Fruit fly (Drosophila melanogaster) whole organism, embryonic: ENCODE results near the gene hng2.

Experiments
- BEAF-32 ChIP-seq: fragments of 200-800 bp; sonication (Bioruptor generic); optimal IDR thresholded peaks from 3 replicates; lab custom pipeline; 2017; ENCODE audit warnings: missing biosample characterization, missing genetic modification characterization, mild to moderate bottlenecking, moderate library complexity, missing genetic modification reagents
- CG10267 ChIP-seq: fragments of 200-800 bp; sonication (Bioruptor generic); optimal IDR thresholded peaks from 2 replicates; lab custom pipeline; 2018; ENCODE audit warnings: missing biosample characterization, mild to moderate bottlenecking, missing genetic modification characterization, moderate library complexity
- CG10959 ChIP-seq: fragments of 200-800 bp; sonication (Bioruptor generic); IDR thresholded peaks from 2 replicates; pipeline ENCODE4 v1.3.6; 2022; ENCODE audit warnings: missing biosample characterization, missing genetic modification characterization
- CG12155 ChIP-seq: fragments of 200-800 bp; sonication (Bioruptor generic); optimal IDR thresholded peaks from 3 replicates; lab custom pipeline; 2016; ENCODE audit warnings: missing biosample characterization, missing genetic modification characterization
- CG12219 ChIP-seq: fragments of 200-800 bp; sonication (Bioruptor generic); optimal IDR thresholded peaks from 3 replicates; lab custom pipeline; 2018; ENCODE audit warnings: missing biosample characterization, mild to moderate bottlenecking, missing genetic modification characterization
- CG1233 ChIP-seq: fragments of 200-800 bp; sonication (Bioruptor generic); optimal IDR thresholded peaks from 4 replicates; lab custom pipeline; 2018; ENCODE audit warnings: missing biosample characterization, mild to moderate bottlenecking, missing genetic modification characterization
- CG13123 ChIP-seq: fragments of 200-800 bp; sonication (Bioruptor generic); optimal IDR thresholded peaks from 2 replicates; lab custom pipeline; 2016; ENCODE audit warnings: missing biosample characterization, missing genetic modification characterization
- CG13894 ChIP-seq: fragments of 200-800 bp; sonication (Bioruptor generic); optimal IDR thresholded peaks from 3 replicates; lab custom pipeline; 2018; ENCODE audit warnings: missing biosample characterization, mild to moderate bottlenecking, missing genetic modification characterization, moderate library complexity
- CG15073 ChIP-seq: fragments of 200-800 bp; sonication (Bioruptor generic); optimal IDR thresholded peaks from 2 replicates; lab custom pipeline; 2016; ENCODE audit warnings: missing biosample characterization, missing genetic modification characterization
- CG1647 ChIP-seq: fragments of 200-800 bp; sonication (Bioruptor generic); optimal IDR thresholded peaks from 3 replicates; lab custom pipeline; 2016; ENCODE audit warnings: missing biosample characterization, missing genetic modification characterization
- CG16813 ChIP-seq: fragments of 200-800 bp; sonication (Bioruptor generic); IDR thresholded peaks from 3 replicates; pipeline ENCODE4 v1.3.6; 2022; ENCODE audit warnings: missing biosample characterization, missing genetic modification characterization; ENCODE audit not compliant: partially characterized antibody
- CG17361 ChIP-seq: fragments of 200-800 bp; sonication (Bioruptor generic); IDR thresholded peaks from 3 replicates; pipeline ENCODE4 v1.3.6; 2022; ENCODE audit warnings: missing biosample characterization, missing genetic modification characterization
- CG2202 ChIP-seq: fragments of 200-800 bp; sonication (Bioruptor generic); optimal IDR thresholded peaks from 2 replicates; lab custom pipeline; 2018; ENCODE audit warnings: missing biosample characterization, mild to moderate bottlenecking, missing genetic modification characterization
- CG34224 ChIP-seq: fragments of 200-800 bp; sonication (Bioruptor generic); IDR thresholded peaks from 3 replicates; pipeline ENCODE4 v1.3.6; 2022; ENCODE audit warnings: missing biosample characterization, missing genetic modification characterization; ENCODE audit not compliant: partially characterized antibody
- CG4707 ChIP-seq: fragments of 200-800 bp; sonication (Bioruptor generic); optimal IDR thresholded peaks from 2 replicates; lab custom pipeline; 2018; ENCODE audit warnings: missing biosample characterization, mild to moderate bottlenecking, missing genetic modification characterization, moderate library complexity
- CG4820 ChIP-seq: fragments of 200-800 bp; sonication (Bioruptor generic); optimal IDR thresholded peaks from 3 replicates; lab custom pipeline; 2016; ENCODE audit warnings: missing biosample characterization, missing genetic modification characterization
- CG7372 ChIP-seq: fragments of 200-800 bp; sonication (Bioruptor generic); IDR thresholded peaks from 2 replicates; pipeline ENCODE4 v1.3.6; 2022; ENCODE audit warnings: missing biosample characterization, missing genetic modification characterization
- CG7556 ChIP-seq: fragments of 200-800 bp; sonication (Bioruptor generic); optimal IDR thresholded peaks from 2 replicates; lab custom pipeline; 2017; ENCODE audit warnings: missing biosample characterization, mild to moderate bottlenecking, missing genetic modification characterization
- CG7786 ChIP-seq: fragments of 200-800 bp; sonication (Bioruptor generic); optimal IDR thresholded peaks from 2 replicates; lab custom pipeline; 2016; ENCODE audit warnings: missing biosample characterization, missing genetic modification characterization
- CG9727 ChIP-seq: fragments of 200-800 bp; sonication (Bioruptor generic); optimal IDR thresholded peaks from 3 replicates; lab custom pipeline; 2017; ENCODE audit warnings: missing biosample characterization, mild to moderate bottlenecking, missing genetic modification characterization
- Camta ChIP-seq: fragments of 200-800 bp; sonication (Bioruptor generic); optimal IDR thresholded peaks from 2 replicates; lab custom pipeline; 2016; ENCODE audit warnings: missing biosample characterization, missing genetic modification characterization
- CoRest ChIP-seq: fragments of 200-800 bp; sonication (Bioruptor generic); optimal IDR thresholded peaks from 3 replicates; lab custom pipeline; 2018; ENCODE audit warnings: missing biosample characterization, mild to moderate bottlenecking, missing genetic modification characterization, moderate library complexity
- CrebB ChIP-seq: fragments of 200-800 bp; sonication (Bioruptor generic); optimal IDR thresholded peaks from 3 replicates; lab custom pipeline; 2018; ENCODE audit warnings: missing biosample characterization, mild to moderate bottlenecking, missing genetic modification characterization
- Dad ChIP-seq: fragments of 200-800 bp; sonication (Bioruptor generic); optimal IDR thresholded peaks from 3 replicates; lab custom pipeline; 2016; ENCODE audit warnings: missing biosample characterization, missing genetic modification characterization
- Ets65A ChIP-seq: fragments of 200-800 bp; sonication (Bioruptor generic); peaks from one replicate; lab custom pipeline; 2016; ENCODE audit warnings: missing biosample characterization, missing genetic modification characterization
- HLH3B ChIP-seq: fragments of 200-800 bp; sonication (Bioruptor generic); IDR thresholded peaks from 2 replicates; pipeline ENCODE4 v1.3.6; 2022; ENCODE audit warnings: missing biosample characterization, missing genetic modification characterization
- HLH4C ChIP-seq: fragments of 200-800 bp; sonication (Bioruptor generic); IDR thresholded peaks from 3 replicates; pipeline ENCODE4 v1.3.6; 2022; ENCODE audit warnings: missing biosample characterization, missing genetic modification characterization; ENCODE audit not compliant: partially characterized antibody
- Hr39 ChIP-seq: fragments of >200 bp; optimal IDR thresholded peaks from 2 replicates; lab custom pipeline; 2017
- Mad ChIP-seq: fragments of 200-800 bp; sonication (Bioruptor generic); optimal IDR thresholded peaks from 2 replicates; lab custom pipeline; 2016; ENCODE audit warnings: missing biosample characterization, missing genetic modification characterization
- NFAT ChIP-seq: fragments of 200-800 bp; sonication (Bioruptor generic); IDR thresholded peaks from 2 replicates; pipeline ENCODE4 v1.3.6; 2022; ENCODE audit warnings: missing biosample characterization, missing genetic modification characterization
- Nf-YB ChIP-seq: fragments of 200-800 bp; sonication (Bioruptor generic); optimal IDR thresholded peaks from 3 replicates; lab custom pipeline; 2019; ENCODE audit warnings: missing biosample characterization, mild to moderate bottlenecking, missing genetic modification characterization, moderate library complexity
- PHDP ChIP-seq: fragments of 200-800 bp; sonication (Bioruptor generic); optimal IDR thresholded peaks from 3 replicates; lab custom pipeline; 2018; ENCODE audit warnings: missing biosample characterization, mild to moderate bottlenecking, missing genetic modification characterization, moderate library complexity
- Ptx1 ChIP-seq: fragments of 200-800 bp; sonication (Bioruptor generic); IDR thresholded peaks from 2 replicates; pipeline ENCODE4 v1.3.6; 2022; ENCODE audit warnings: missing biosample characterization, missing genetic modification characterization
- Spps ChIP-seq: fragments of 200-800 bp; sonication (Bioruptor generic); optimal IDR thresholded peaks from 2 replicates; lab custom pipeline; 2018; ENCODE audit warnings: missing biosample characterization, mild to moderate bottlenecking, missing genetic modification characterization
- TFAM ChIP-seq: fragments of 200-800 bp; sonication (Bioruptor generic); optimal IDR thresholded peaks from 2 replicates; lab custom pipeline; 2017; ENCODE audit warnings: missing biosample characterization, missing genetic modification characterization, inconsistent platforms
- YL-1 ChIP-seq: fragments of 200-800 bp; sonication (Bioruptor generic); optimal IDR thresholded peaks from 3 replicates; lab custom pipeline; 2017; ENCODE audit warnings: missing biosample characterization, mild to moderate bottlenecking, missing genetic modification characterization
- ash1 ChIP-seq: fragments of 200-800 bp; sonication (Bioruptor generic); optimal IDR thresholded peaks from 2 replicates; lab custom pipeline; 2018; ENCODE audit warnings: missing biosample characterization, mild to moderate bottlenecking, missing genetic modification characterization
- cwo ChIP-seq: fragments of 200-800 bp; sonication (Bioruptor generic); optimal IDR thresholded peaks from 3 replicates; lab custom pipeline; 2017; ENCODE audit warnings: missing biosample characterization, missing genetic modification characterization, mild to moderate bottlenecking, moderate library complexity, missing genetic modification reagents
- dm ChIP-seq: fragments of 200-800 bp; sonication (Bioruptor generic); optimal IDR thresholded peaks from 3 replicates; lab custom pipeline; 2016; ENCODE audit warnings: missing biosample characterization, missing genetic modification characterization
- dysf ChIP-seq: fragments of 200-800 bp; sonication (Bioruptor generic); IDR thresholded peaks from 3 replicates; pipeline ENCODE4 v1.3.6; 2022; ENCODE audit warnings: missing biosample characterization, missing genetic modification characterization
- esg ChIP-seq: fragments of 200-800 bp; sonication (Bioruptor generic); conservative IDR thresholded peaks from 2 replicates; pipeline ENCODE4 v1.3.6; 2022; ENCODE audit warnings: missing biosample characterization, missing genetic modification characterization
- gem ChIP-seq: fragments of 200-800 bp; sonication (Bioruptor generic); optimal IDR thresholded peaks from 2 replicates; lab custom pipeline; 2019; ENCODE audit warnings: missing biosample characterization, mild to moderate bottlenecking, missing genetic modification characterization, moderate library complexity
- hkb ChIP-seq, 2 experiments: fragments of 200-800 bp in 1 of 2; fragments of >200 bp in 1 of 2; sonication (Bioruptor generic) in 1 of 2; IDR thresholded peaks in 1 of 2; optimal IDR thresholded peaks in 1 of 2; 2 replicates each; pipeline versions ENCODE4 v1.3.6 to Lab custom; 2017 to 2022; ENCODE audit warnings: missing biosample characterization in 1 of 2, missing genetic modification characterization in 1 of 2
- inv ChIP-seq: fragments of 200-800 bp; sonication (Bioruptor generic); IDR thresholded peaks from 2 replicates; pipeline ENCODE4 v1.3.6; 2022; ENCODE audit warnings: missing biosample characterization, missing genetic modification characterization; ENCODE audit not compliant: partially characterized antibody
- lola ChIP-seq, 3 experiments: fragments of >200 bp in 2 of 3; fragments of 200-800 bp in 1 of 3; sonication (Bioruptor generic) in 1 of 3; optimal IDR thresholded peaks; 2 replicates each; lab custom pipeline; 2017 to 2019; ENCODE audit warnings: missing biosample characterization in 3 of 3, missing genetic modification characterization in 3 of 3, mild to moderate bottlenecking in 1 of 3, moderate library complexity in 1 of 3
- mirr ChIP-seq: fragments of 200-800 bp; sonication (Bioruptor generic); optimal IDR thresholded peaks from 3 replicates; lab custom pipeline; 2018; ENCODE audit warnings: missing biosample characterization, mild to moderate bottlenecking, missing genetic modification characterization
- pum ChIP-seq: fragments of 200-800 bp; sonication (Bioruptor generic); optimal IDR thresholded peaks from 2 replicates; lab custom pipeline; 2016; ENCODE audit warnings: missing biosample characterization, missing genetic modification characterization
- sc ChIP-seq, 3 experiments: fragments of >200 bp in 2 of 3; fragments of 200-800 bp in 1 of 3; sonication (Bioruptor generic) in 1 of 3; optimal IDR thresholded peaks; 2 replicates in 2 of 3; 3 replicates in 1 of 3; lab custom pipeline; 2017; ENCODE audit warnings: mild to moderate bottlenecking in 1 of 3, missing biosample characterization in 1 of 3, missing genetic modification characterization in 1 of 3, missing genetic modification reagents in 1 of 3
- ttk ChIP-seq: fragments of 200-800 bp; sonication (Bioruptor generic); IDR thresholded peaks from 2 replicates; pipeline ENCODE4 v2.1.2; 2022; ENCODE audit warnings: missing biosample characterization, missing genetic modification characterization
- zfh2 ChIP-seq: fragments of 200-800 bp; sonication (Bioruptor generic); optimal IDR thresholded peaks from 2 replicates; lab custom pipeline; 2016; ENCODE audit warnings: missing biosample characterization, missing genetic modification characterization

The hng2 gene

dm6 chr3R:8819551-8820057 lies 13.5 kb downstream of the hng2 start (continued):
- TF ChIP-seq Camta (GFP tag; lab: Kevin White, UChicago) (no peak), TFAM (GFP tag; lab: Kevin White, UChicago) (no peak), inv (GFP tag; lab: Robert Waterston, UW) (no peak), ttk (GFP tag; lab: Robert Waterston, UW) (no peak), HLH3B (GFP tag; lab: Robert Waterston, UW) (peak; percentile 14; the same call in 1 of the 2 replicates), CG12155 (GFP tag; lab: Kevin White, UChicago) (no peak), lola (GFP tag; optimal IDR thresholded peaks at IDR 0.05; lab: Kevin White, UChicago) (peak in 1 of 3 experiments; percentile 10), Ets65A (GFP tag; lab: Kevin White, UChicago) (no peak), Dad (GFP tag; lab: Kevin White, UChicago) (peak; percentile 36), Ptx1 (no peak), sc (optimal IDR thresholded peaks at IDR 0.05; lab: Kevin White, UChicago) (no peak), sc (GFP tag; optimal IDR thresholded peaks at IDR 0.05; lab: Kevin White, UChicago) (no peak), CG1233 (GFP tag; lab: Kevin White, UChicago) (peak; percentile 18), CG2202 (tag; lab: Kevin White, UChicago) (no peak), CG17361 (GFP tag; lab: Robert Waterston, UW) (no peak), CrebB (tag; lab: Kevin White, UChicago) (peak; percentile 72), CG9727 (GFP tag; lab: Kevin White, UChicago) (peak; percentile 64), cwo (GFP tag; lab: Kevin White, UChicago) (peak; percentile 19), Spps (no peak), BEAF-32 (GFP tag; lab: Kevin White, UChicago) (no peak), CG7786 (GFP tag; lab: Kevin White, UChicago) (no peak), CG7372 (GFP tag; lab: Robert Waterston, UW) (no peak), CG10959 (no peak), Nf-YB (no peak), HLH4C (no peak), Mad (peak; percentile 13), dm (no peak), CoRest (tag; lab: Kevin White, UChicago) (no peak), zfh2 (GFP tag; lab: Kevin White, UChicago) (no peak), esg (GFP tag; lab: Robert Waterston, UW) (no peak), hkb (optimal IDR thresholded peaks at IDR 0.05; lab: Kevin White, UChicago) (no peak), hkb (GFP tag; IDR thresholded peaks at IDR 0.05; lab: Robert Waterston, UW) (peak; percentile 41; the same call in 1 of the 2 replicates), pum (GFP tag; lab: Kevin White, UChicago) (no peak), mirr (GFP tag; lab: Kevin White, UChicago) (peak; percentile 61), gem (tag; lab: Kevin White, UChicago) (no peak), dysf (no peak), PHDP (peak; percentile 48), CG10267 (tag; lab: Kevin White, UChicago) (no peak), NFAT (no peak; the same call in 1 of the 2 replicates), CG1647 (GFP tag; lab: Kevin White, UChicago) (peak; percentile 54), CG15073 (GFP tag; lab: Kevin White, UChicago) (no peak), CG13894 (tag; lab: Kevin White, UChicago) (peak; percentile 25), CG13123 (GFP tag; lab: Kevin White, UChicago) (no peak), Hr39 (lab: Kevin White, UChicago) (no peak), CG34224 (GFP tag; lab: Robert Waterston, UW) (no peak), CG4820 (GFP tag; lab: Kevin White, UChicago) (no peak), CG7556 (GFP tag; lab: Kevin White, UChicago) (no peak), YL-1 (GFP tag; lab: Kevin White, UChicago) (no peak), ash1 (GFP tag; lab: Kevin White, UChicago) (peak; percentile 71), CG4707 (no peak), CG16813 (GFP tag; lab: Robert Waterston, UW) (no peak), CG12219 (peak; percentile 11)
